Fruit fly (Drosophila melanogaster): ENCODE data around the gene mRpL47.
A peak's percentile ranks its signal among the peaks of the same experiment; 100 is the strongest.

Gene mRpL47

dm6 chr3R:9551013-9551658 lies 35.4 kb upstream of the mRpL47 start (continued):
- no peak for TF ChIP-seq eg (GFP tag; IDR thresholded peaks at IDR 0.05)
- TF ChIP-seq dac (GFP tag; optimal IDR thresholded peaks at IDR 0.05), result no peak
- no peak for TF ChIP-seq CG11902 (GFP tag; optimal IDR thresholded peaks at IDR 0.05)
- TF ChIP-seq esn (GFP tag; optimal IDR thresholded peaks at IDR 0.05), result peak; percentile 31
- peak; percentile 98 for TF ChIP-seq svp (GFP tag)
- no peak for TF ChIP-seq CG6163 (GFP tag; IDR thresholded peaks at IDR 0.05)
- TF ChIP-seq fd85E (GFP tag; optimal IDR thresholded peaks at IDR 0.05), result peak; percentile 77
- no peak for TF ChIP-seq CG15336 (GFP tag; IDR thresholded peaks at IDR 0.05)
- peak; percentile 45 for TF ChIP-seq CG16779 (tag; optimal IDR thresholded peaks at IDR 0.05)
- TF ChIP-seq Sox15 (GFP tag; optimal IDR thresholded peaks at IDR 0.05), result no peak
- TF ChIP-seq CG11762 (GFP tag; optimal IDR thresholded peaks at IDR 0.05; ENCODE audit: insufficient read depth), result peak; percentile 18
- no peak for TF ChIP-seq Eip93F (GFP tag; optimal IDR thresholded peaks at IDR 0.05)
- TF ChIP-seq CG1621 (tag; optimal IDR thresholded peaks at IDR 0.05), result peak; percentile 63
- peak; percentile 79 for TF ChIP-seq Eip78C (GFP tag)
- no peak for TF ChIP-seq Hr39 (GFP tag; optimal IDR thresholded peaks at IDR 0.05)
- peak; percentile 20 for TF ChIP-seq CG3032 (tag; optimal IDR thresholded peaks at IDR 0.05)
- no peak for TF ChIP-seq Gug (GFP tag; IDR thresholded peaks at IDR 0.05)
- no peak for TF ChIP-seq CG8119 (GFP tag; IDR thresholded peaks at IDR 0.05)
- peak; percentile 51 for TF ChIP-seq dsx (GFP tag; optimal IDR thresholded peaks at IDR 0.05; ENCODE audit: poor library complexity, severe bottlenecking)
- peak; percentile 45 to 49 for TF ChIP-seq salr (GFP tag; optimal IDR thresholded peaks at IDR 0.05)
- no peak for TF ChIP-seq Smox (GFP tag; optimal IDR thresholded peaks at IDR 0.05)

- TF ChIP-seq Eip93F (GFP tag; optimal IDR thresholded peaks at IDR 0.05) (peak; percentile 6), Eip75B (GFP tag; optimal IDR thresholded peaks at IDR 0.05) (no peak), CG6808 (GFP tag; optimal IDR thresholded peaks at IDR 0.05) (no peak), CG9139 (GFP tag; optimal IDR thresholded peaks at IDR 0.05) (peak; percentile 36), Sox14 (GFP tag; optimal IDR thresholded peaks at IDR 0.05) (peak; percentile 45), CG8319 (GFP tag; optimal IDR thresholded peaks at IDR 0.05) (no peak), CG6276 (GFP tag; optimal IDR thresholded peaks at IDR 0.05) (peak; percentile 27), Sox102F (GFP tag; optimal IDR thresholded peaks at IDR 0.05) (peak; percentile 46), Sox15 (GFP tag; optimal IDR thresholded peaks at IDR 0.05) (no peak), net (GFP tag; optimal IDR thresholded peaks at IDR 0.05) (peak; percentile 26), spab (GFP tag; optimal IDR thresholded peaks at IDR 0.05) (no peak), vri (GFP tag; optimal IDR thresholded peaks at IDR 0.05) (peak; percentile 70), dsx (GFP tag; optimal IDR thresholded peaks at IDR 0.05; ENCODE audit: poor library complexity, severe bottlenecking) (peak; percentile 79), Eip78C (GFP tag) (peak; percentile 82), dac (GFP tag; optimal IDR thresholded peaks at IDR 0.05) (no peak), CG8632 (GFP tag; optimal IDR thresholded peaks at IDR 0.05) (peak; percentile 10), CG10631 (GFP tag; optimal IDR thresholded peaks at IDR 0.05) (no peak), fkh (GFP tag; optimal IDR thresholded peaks at IDR 0.05) (peak; percentile 29), CG3919 (GFP tag; optimal IDR thresholded peaks at IDR 0.05) (peak; percentile 23), ss (GFP tag; optimal IDR thresholded peaks at IDR 0.05) (peak in 1 of 2 experiments; percentile 25), Lpt (GFP tag; optimal IDR thresholded peaks at IDR 0.05) (peak; percentile 3), CG6854 (GFP tag; optimal IDR thresholded peaks at IDR 0.05) (no peak), CG16779 (tag; optimal IDR thresholded peaks at IDR 0.05) (peak; percentile 42), Ets96B (tag; optimal IDR thresholded peaks at IDR 0.05) (peak; percentile 5), Ets21C (GFP tag; optimal IDR thresholded peaks at IDR 0.05) (no peak), svp (GFP tag) (peak; percentile 78)
Observed at dm6 chr3R:9550265-9551012, 34.7 kb upstream of the mRpL47 start.

All from whole organism, prepupa.